Fruit fly (Drosophila melanogaster) whole organism, embryonic: Measurements from ENCODE around the gene Pcyt1.
A peak's percentile ranks its signal among the peaks of the same experiment; 100 is the strongest.

Experiments
- Adf1 ChIP-seq: fragments of 200-800 bp; sonication (Bioruptor generic); IDR thresholded peaks from 2 replicates; pipeline ENCODE4 v1.3.6; 2022; ENCODE audit warnings: missing biosample characterization, missing genetic modification characterization
- BEAF-32 ChIP-seq: fragments of 200-800 bp; sonication (Bioruptor generic); optimal IDR thresholded peaks from 3 replicates; lab custom pipeline; 2017; ENCODE audit warnings: missing biosample characterization, missing genetic modification characterization, mild to moderate bottlenecking, moderate library complexity, missing genetic modification reagents
- Bgb ChIP-seq: fragments of 200-800 bp; sonication (Bioruptor generic); IDR thresholded peaks from 2 replicates; pipeline ENCODE4 v1.3.6; 2022; ENCODE audit warnings: missing biosample characterization, missing genetic modification characterization; ENCODE audit not compliant: partially characterized antibody
- CG10462 ChIP-seq: fragments of 200-800 bp; sonication (Bioruptor generic); optimal IDR thresholded peaks from 2 replicates; lab custom pipeline; 2016; ENCODE audit warnings: missing biosample characterization, missing genetic modification characterization
- CG10959 ChIP-seq: fragments of 200-800 bp; sonication (Bioruptor generic); IDR thresholded peaks from 2 replicates; pipeline ENCODE4 v1.3.6; 2022; ENCODE audit warnings: missing biosample characterization, missing genetic modification characterization
- CG11723 ChIP-seq: fragments of 200-800 bp; sonication (Bioruptor generic); optimal IDR thresholded peaks from 2 replicates; lab custom pipeline; 2017; ENCODE audit warnings: missing biosample characterization, mild to moderate bottlenecking, missing genetic modification characterization
- CG12104 ChIP-seq: fragments of 200-800 bp; sonication (Bioruptor generic); optimal IDR thresholded peaks from 3 replicates; lab custom pipeline; 2016; ENCODE audit warnings: missing biosample characterization, missing genetic modification characterization
- CG13775 ChIP-seq: fragments of 200-800 bp; sonication (Bioruptor generic); optimal IDR thresholded peaks from 3 replicates; lab custom pipeline; 2017; ENCODE audit warnings: missing biosample characterization, mild to moderate bottlenecking, missing genetic modification characterization
- CG14860 ChIP-seq: fragments of 200-800 bp; sonication (Bioruptor generic); IDR thresholded peaks from 3 replicates; pipeline ENCODE4 v1.3.6; 2022; ENCODE audit warnings: missing biosample characterization, missing genetic modification characterization; ENCODE audit not compliant: partially characterized antibody
- CG17186 ChIP-seq: fragments of 200-800 bp; sonication (Bioruptor generic); optimal IDR thresholded peaks from 3 replicates; lab custom pipeline; 2017; ENCODE audit warnings: missing biosample characterization, missing genetic modification reagents, missing genetic modification characterization
- CG30020 ChIP-seq: fragments of 200-800 bp; optimal IDR thresholded peaks from 2 replicates; lab custom pipeline; 2019; ENCODE audit warnings: missing biosample characterization, mild to moderate bottlenecking, missing genetic modification characterization, moderate library complexity
- CG31441 ChIP-seq: fragments of 200-800 bp; sonication (Bioruptor generic); IDR thresholded peaks from 2 replicates; pipeline ENCODE4 v1.3.6; 2022; ENCODE audit warnings: missing biosample characterization, missing genetic modification characterization
- CG32532 ChIP-seq: fragments of 200-800 bp; sonication (Bioruptor generic); IDR thresholded peaks from 2 replicates; pipeline ENCODE4 v1.3.6; 2022; ENCODE audit warnings: missing biosample characterization, missing genetic modification characterization
- CG3407 ChIP-seq: fragments of 200-800 bp; sonication (Bioruptor generic); optimal IDR thresholded peaks from 2 replicates; lab custom pipeline; 2018; ENCODE audit warnings: missing biosample characterization, mild to moderate bottlenecking, missing genetic modification characterization
- CG34376 ChIP-seq: fragments of 200-800 bp; sonication (Bioruptor generic); optimal IDR thresholded peaks from 2 replicates; lab custom pipeline; 2018; ENCODE audit warnings: missing biosample characterization, mild to moderate bottlenecking, missing genetic modification characterization
- CG3838 ChIP-seq: fragments of 200-800 bp; sonication (Bioruptor generic); optimal IDR thresholded peaks from 3 replicates; lab custom pipeline; 2016; ENCODE audit warnings: missing biosample characterization, missing genetic modification characterization
- CG6689 ChIP-seq: fragments of 200-800 bp; sonication (Bioruptor generic); IDR thresholded peaks from 2 replicates; pipeline ENCODE4 v1.3.6; 2022; ENCODE audit warnings: missing biosample characterization, missing genetic modification characterization
- CG6854 ChIP-seq: fragments of 200-800 bp; sonication (Bioruptor generic); optimal IDR thresholded peaks from 3 replicates; lab custom pipeline; 2017; ENCODE audit warnings: missing biosample characterization, mild to moderate bottlenecking, missing genetic modification characterization
- CG7987 ChIP-seq: fragments of 200-800 bp; sonication (Bioruptor generic); optimal IDR thresholded peaks from 2 replicates; lab custom pipeline; 2018; ENCODE audit warnings: missing biosample characterization, mild to moderate bottlenecking, missing genetic modification characterization, moderate library complexity
- CG8478 ChIP-seq: fragments of >200 bp; optimal IDR thresholded peaks from 2 replicates; lab custom pipeline; 2018
- CG9797 ChIP-seq: fragments of 200-800 bp; sonication (Bioruptor generic); optimal IDR thresholded peaks from 3 replicates; lab custom pipeline; 2018; ENCODE audit warnings: missing biosample characterization, mild to moderate bottlenecking, missing genetic modification characterization
- Dll ChIP-seq: fragments of 200-800 bp; sonication (Bioruptor generic); IDR thresholded peaks from 4 replicates; pipeline ENCODE4 v1.3.6; 2022; ENCODE audit warnings: missing biosample characterization, missing genetic modification characterization; ENCODE audit not compliant: partially characterized antibody
- Dp ChIP-seq: fragments of 200-800 bp; sonication (Bioruptor generic); optimal IDR thresholded peaks from 2 replicates; lab custom pipeline; 2018; ENCODE audit warnings: missing biosample characterization, mild to moderate bottlenecking, missing genetic modification characterization, moderate library complexity
- Eip74EF ChIP-seq, 2 experiments: fragments of 200-800 bp in 1 of 2; fragments of >200 bp in 1 of 2; sonication (Bioruptor generic) in 1 of 2; optimal IDR thresholded peaks; 2 replicates each; lab custom pipeline; 2017 to 2019; ENCODE audit warnings: missing biosample characterization in 2 of 2, missing genetic modification characterization in 2 of 2, mild to moderate bottlenecking in 1 of 2, moderate library complexity in 1 of 2
- Ets65A ChIP-seq: fragments of 200-800 bp; sonication (Bioruptor generic); peaks from one replicate; lab custom pipeline; 2016; ENCODE audit warnings: missing biosample characterization, missing genetic modification characterization
- GATAe ChIP-seq: fragments of 200-800 bp; sonication (Bioruptor generic); conservative IDR thresholded peaks from 2 replicates; pipeline ENCODE4 v1.3.6; 2022; ENCODE audit warnings: missing biosample characterization, missing genetic modification characterization
- H2.0 ChIP-seq: fragments of 200-800 bp; sonication (Bioruptor generic); IDR thresholded peaks from 2 replicates; pipeline ENCODE4 v1.3.6; 2022; ENCODE audit warnings: missing biosample characterization, missing genetic modification characterization
- Hr3 ChIP-seq: fragments of 200-800 bp; sonication (Bioruptor generic); optimal IDR thresholded peaks from 3 replicates; lab custom pipeline; 2016; ENCODE audit warnings: missing biosample characterization, missing genetic modification characterization
- MESR4 ChIP-seq: fragments of 200-800 bp; sonication (Bioruptor generic); optimal IDR thresholded peaks from 2 replicates; lab custom pipeline; 2018; ENCODE audit warnings: missing biosample characterization, mild to moderate bottlenecking, missing genetic modification characterization, moderate library complexity
- Nf-YB ChIP-seq: fragments of 200-800 bp; sonication (Bioruptor generic); optimal IDR thresholded peaks from 3 replicates; lab custom pipeline; 2019; ENCODE audit warnings: missing biosample characterization, mild to moderate bottlenecking, missing genetic modification characterization, moderate library complexity
- NfI ChIP-seq: fragments of 200-800 bp; sonication (Bioruptor generic); optimal IDR thresholded peaks from 3 replicates; lab custom pipeline; 2018; ENCODE audit warnings: missing biosample characterization, mild to moderate bottlenecking, missing genetic modification characterization, moderate library complexity
- PHDP ChIP-seq: fragments of 200-800 bp; sonication (Bioruptor generic); optimal IDR thresholded peaks from 3 replicates; lab custom pipeline; 2018; ENCODE audit warnings: missing biosample characterization, mild to moderate bottlenecking, missing genetic modification characterization, moderate library complexity
- ap ChIP-seq: fragments of 200-800 bp; sonication (Bioruptor generic); IDR thresholded peaks from 2 replicates; pipeline ENCODE4 v1.3.6; 2022; ENCODE audit warnings: missing biosample characterization, missing genetic modification characterization
- chif ChIP-seq, 2 experiments: fragments of 200-800 bp; sonication (Bioruptor generic); optimal IDR thresholded peaks; 3 replicates each; lab custom pipeline; 2016; ENCODE audit warnings: missing biosample characterization in 2 of 2, missing genetic modification characterization in 2 of 2
- ci ChIP-seq: fragments of 200-800 bp; sonication (Bioruptor generic); IDR thresholded peaks from 3 replicates; pipeline ENCODE4 v1.3.6; 2022; ENCODE audit warnings: missing biosample characterization, missing genetic modification characterization
- crp ChIP-seq, 2 experiments: fragments of 200-800 bp; sonication (Bioruptor generic); optimal IDR thresholded peaks; 2 replicates in 1 of 2; 3 replicates in 1 of 2; lab custom pipeline; 2017; ENCODE audit warnings: missing biosample characterization in 2 of 2, missing genetic modification characterization in 2 of 2, mild to moderate bottlenecking in 1 of 2, moderate library complexity in 1 of 2
- cwo ChIP-seq: fragments of 200-800 bp; sonication (Bioruptor generic); optimal IDR thresholded peaks from 3 replicates; lab custom pipeline; 2017; ENCODE audit warnings: missing biosample characterization, missing genetic modification characterization, mild to moderate bottlenecking, moderate library complexity, missing genetic modification reagents
- gcm ChIP-seq: fragments of 200-800 bp; sonication (Bioruptor generic); optimal IDR thresholded peaks from 2 replicates; lab custom pipeline; 2019; ENCODE audit warnings: missing biosample characterization, mild to moderate bottlenecking, missing genetic modification characterization, moderate library complexity
- mirr ChIP-seq: fragments of 200-800 bp; sonication (Bioruptor generic); optimal IDR thresholded peaks from 3 replicates; lab custom pipeline; 2018; ENCODE audit warnings: missing biosample characterization, mild to moderate bottlenecking, missing genetic modification characterization
- mld ChIP-seq: fragments of 200-800 bp; sonication (Bioruptor generic); IDR thresholded peaks from 3 replicates; pipeline ENCODE4 v1.3.6; 2022; ENCODE audit warnings: missing biosample characterization, missing genetic modification characterization; ENCODE audit not compliant: partially characterized antibody
- nerfin-1 ChIP-seq: fragments of 200-800 bp; sonication (Bioruptor generic); optimal IDR thresholded peaks from 3 replicates; lab custom pipeline; 2019; ENCODE audit warnings: missing biosample characterization, mild to moderate bottlenecking, missing genetic modification characterization, moderate library complexity
- nerfin-2 ChIP-seq: fragments of 200-800 bp; sonication (Bioruptor generic); IDR thresholded peaks from 2 replicates; pipeline ENCODE4 v1.3.6; 2022; ENCODE audit warnings: missing biosample characterization, missing genetic modification characterization; ENCODE audit not compliant: partially characterized antibody
- nom ChIP-seq: fragments of 200-800 bp; sonication (Bioruptor generic); optimal IDR thresholded peaks from 2 replicates; lab custom pipeline; 2017; ENCODE audit warnings: missing biosample characterization, missing genetic modification characterization, mild to moderate bottlenecking, moderate library complexity, missing genetic modification reagents
- run ChIP-seq: fragments of 200-800 bp; sonication (Bioruptor generic); optimal IDR thresholded peaks from 3 replicates; lab custom pipeline; 2018; ENCODE audit warnings: missing biosample characterization, mild to moderate bottlenecking, missing genetic modification characterization
- sob ChIP-seq: fragments of 200-800 bp; sonication (Bioruptor generic); IDR thresholded peaks from 2 replicates; pipeline ENCODE4 v1.3.6; 2022; ENCODE audit warnings: missing biosample characterization, missing genetic modification characterization
- sqz ChIP-seq: fragments of 200-800 bp; sonication (Bioruptor generic); optimal IDR thresholded peaks from 3 replicates; lab custom pipeline; 2018; ENCODE audit warnings: missing biosample characterization, mild to moderate bottlenecking, missing genetic modification characterization
- vvl ChIP-seq: fragments of 200-800 bp; sonication (Bioruptor generic); IDR thresholded peaks from 2 replicates; pipeline ENCODE4 v1.3.6; 2022; ENCODE audit warnings: missing biosample characterization, missing genetic modification characterization

Pcyt1 gene

DNA sequence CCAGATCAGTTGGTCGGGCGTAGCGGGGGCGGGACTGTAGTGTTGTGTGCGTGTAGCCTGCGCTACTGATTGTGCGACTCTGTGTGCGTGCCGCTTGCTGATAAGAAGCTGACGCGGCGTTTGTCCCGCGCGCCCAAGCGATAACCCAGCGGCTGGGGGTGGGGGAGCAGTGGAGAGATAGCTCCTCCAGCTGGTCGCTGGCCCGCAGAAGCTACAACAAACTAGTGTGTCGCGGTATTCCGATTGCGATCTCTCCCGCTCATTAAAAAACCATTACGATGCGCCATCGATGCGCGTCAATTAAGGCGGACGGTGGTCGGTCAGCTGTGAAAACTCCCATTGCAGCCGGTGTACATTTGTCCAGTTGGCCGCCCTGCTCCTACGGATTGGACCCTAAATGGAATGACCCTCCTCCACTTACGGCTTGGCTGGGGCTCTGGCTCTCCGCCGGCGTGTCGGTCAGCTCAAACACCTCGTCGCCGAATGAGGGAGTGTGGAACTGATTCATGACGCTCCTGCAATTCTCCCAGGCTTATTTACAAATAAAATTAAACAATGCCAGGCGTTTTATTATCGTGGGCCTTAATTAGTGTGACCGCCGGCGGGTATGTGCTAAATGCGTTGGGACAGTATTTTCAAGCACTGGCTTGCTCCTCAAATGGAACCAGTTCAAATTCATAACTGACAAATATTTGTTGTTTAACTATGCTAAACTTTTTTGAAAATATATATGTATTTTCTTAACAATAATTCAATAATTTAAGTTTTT, 56.4 kb downstream of the Pcyt1 start, which contains the start of gene CG12104 (continued):
- TF ChIP-seq gcm (GFP tag; lab: Kevin White, UChicago) (peak; percentile 19), cwo (GFP tag; lab: Kevin White, UChicago) (peak; percentile 40), CG6689 (GFP tag; lab: Robert Waterston, UW) (0 out of 2 replicates have a peak, but pooled peaks have one; percentile 8), crp (GFP tag; optimal IDR thresholded peaks at IDR 0.05; lab: Kevin White, UChicago) (peak in 1 of 2 experiments; percentile 53), Dll (GFP tag; lab: Robert Waterston, UW) (peak; percentile 34; the same call in 1 of the 4 replicates), CG8478 (lab: Kevin White, UChicago) (no peak), CG17186 (GFP tag; lab: Kevin White, UChicago) (peak; percentile 18), nom (GFP tag; lab: Kevin White, UChicago) (no peak), CG11723 (GFP tag; lab: Kevin White, UChicago) (no peak), Dp (peak; percentile 20), Bgb (peak; percentile 27; the same call in 1 of the 2 replicates), GATAe (peak; percentile 96), sob (GFP tag; lab: Robert Waterston, UW) (0 out of 2 replicates have a peak, but pooled peaks have one; percentile 14), run (tag; lab: Kevin White, UChicago) (peak; percentile 18), ap (GFP tag; lab: Robert Waterston, UW) (no peak), mirr (peak; percentile 64), Hr3 (GFP tag; lab: Kevin White, UChicago) (no peak), CG7987 (GFP tag; lab: Kevin White, UChicago) (peak; percentile 12), CG30020 (tag; lab: Kevin White, UChicago) (peak; percentile 22), vvl (GFP tag; lab: Robert Waterston, UW) (peak; percentile 37; the same call in 1 of the 2 replicates), Nf-YB (GFP tag; lab: Kevin White, UChicago) (no peak), CG9797 (GFP tag; lab: Kevin White, UChicago) (peak; percentile 74), CG10462 (GFP tag; lab: Kevin White, UChicago) (peak; percentile 24), CG3838 (GFP tag; lab: Kevin White, UChicago) (no peak), NfI (peak; percentile 44), CG10959 (GFP tag; lab: Robert Waterston, UW) (no peak), ci (GFP tag; lab: Robert Waterston, UW) (0 out of 3 replicates have a peak, but pooled peaks have one; percentile 14), Eip74EF (GFP tag; optimal IDR thresholded peaks at IDR 0.05; lab: Kevin White, UChicago) (no peak), chif (GFP tag; optimal IDR thresholded peaks at IDR 0.05; lab: Kevin White, UChicago) (no peak), sqz (GFP tag; lab: Kevin White, UChicago) (no peak), CG6854 (GFP tag; lab: Kevin White, UChicago) (no peak), H2.0 (GFP tag; lab: Robert Waterston, UW) (no peak), nerfin-1 (peak; percentile 11), mld (GFP tag; lab: Robert Waterston, UW) (0 out of 3 replicates have a peak, but pooled peaks have one; percentile 42), CG34376 (GFP tag; lab: Kevin White, UChicago) (peak; percentile 55), CG14860 (GFP tag; lab: Robert Waterston, UW) (no peak), CG31441 (GFP tag; lab: Robert Waterston, UW) (peak; percentile 54), CG12104 (GFP tag; lab: Kevin White, UChicago) (peak; percentile 88), MESR4 (peak; percentile 62), Ets65A (GFP tag; lab: Kevin White, UChicago) (peak; percentile 86), Adf1 (GFP tag; lab: Robert Waterston, UW) (peak; percentile 73), nerfin-2 (GFP tag; lab: Robert Waterston, UW) (0 out of 2 replicates have a peak, but pooled peaks have one; percentile 6), CG13775 (GFP tag; lab: Kevin White, UChicago) (peak; percentile 38), CG32532 (GFP tag; lab: Robert Waterston, UW) (peak; percentile 33; the same call in 1 of the 2 replicates), PHDP (peak; percentile 14), CG3407 (peak; percentile 23), BEAF-32 (GFP tag; lab: Kevin White, UChicago) (peak; percentile 12)
